Worm (Caenorhabditis elegans) whole organism, mixed stage, embryonic: ENCODE data around the gene ZC262.4.

ENCODE experiments used
- elt-1 ChIP-seq: sonication (generic microtip); optimal IDR thresholded peaks from 2 replicates; lab custom pipeline; 2017; ENCODE audit warnings: missing genetic modification characterization, mild to moderate bottlenecking, missing compliant biosample characterization, antibody characterized with exemption, moderate library complexity, borderline replicate concordance; ENCODE audit not compliant: insufficient read depth
- mab-5 ChIP-seq: fragments of 150-350 bp; optimal IDR thresholded peaks from 2 replicates; lab custom pipeline; 2014; ENCODE audit warnings: missing biosample characterization, missing genetic modification characterization
- mls-2 ChIP-seq: sonication (generic microtip); optimal IDR thresholded peaks from 2 replicates; lab custom pipeline; 2016; ENCODE audit warnings: mild to moderate bottlenecking, missing genetic modification characterization, moderate library complexity, missing compliant biosample characterization
- pha-4 ChIP-seq: fragments of 150-350 bp; optimal IDR thresholded peaks from 2 replicates; lab custom pipeline; 2018; ENCODE audit warnings: missing biosample characterization, missing genetic modification reagents, missing genetic modification characterization
- unc-62 ChIP-seq: fragments of 150-350 bp; optimal IDR thresholded peaks from 2 replicates; lab custom pipeline; 2014; ENCODE audit warnings: missing biosample characterization, missing genetic modification reagents, missing genetic modification characterization

DNA sequence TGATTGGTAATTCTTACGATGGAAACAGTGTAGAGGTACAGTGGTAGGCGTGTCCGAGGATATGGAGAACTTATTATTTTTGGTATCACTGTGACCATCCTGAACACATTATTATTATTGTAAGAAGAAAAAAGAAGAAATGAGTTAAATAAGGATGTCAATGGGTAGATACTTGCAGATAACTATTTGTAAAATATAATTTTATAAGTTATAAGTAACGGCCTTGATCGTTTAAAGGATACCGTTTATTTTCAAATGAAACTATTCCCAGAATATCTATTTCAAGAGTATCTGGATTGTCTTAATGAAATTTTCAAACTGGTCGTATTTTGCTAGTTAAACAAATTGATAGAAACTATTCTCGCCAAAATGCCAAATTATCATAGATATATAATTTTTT is 14.1 kb downstream of the ZC262.4 start, which contains the start of gene F10E9.10:
- TF ChIP-seq mab-5 (tag; lab: Kevin White, UChicago) (no peak), unc-62 (GFP tag; lab: Kevin White, UChicago) (no peak), pha-4 (tag; lab: Kevin White, UChicago) (no peak), elt-1 (no peak), mls-2 (no peak)
